Fruit fly (Drosophila melanogaster) whole organism, embryonic: ENCODE results near the gene CG32462.

ENCODE experiments used
- Asciz ChIP-seq: fragments of 200-800 bp; sonication (Bioruptor generic); optimal IDR thresholded peaks from 2 replicates; lab custom pipeline; 2017; ENCODE audit warnings: missing biosample characterization, mild to moderate bottlenecking, missing genetic modification characterization, missing genetic modification reagents
- CG13296 ChIP-seq: fragments of 200-800 bp; sonication (Bioruptor generic); optimal IDR thresholded peaks from 3 replicates; lab custom pipeline; 2018; ENCODE audit warnings: missing biosample characterization, mild to moderate bottlenecking, missing genetic modification characterization
- Dek ChIP-seq: fragments of 200-800 bp; sonication (Bioruptor generic); optimal IDR thresholded peaks from 3 replicates; lab custom pipeline; 2019; ENCODE audit warnings: missing biosample characterization, mild to moderate bottlenecking, missing genetic modification characterization, moderate library complexity
- Poxn ChIP-seq: fragments of 200-800 bp; sonication (Bioruptor generic); IDR thresholded peaks from 2 replicates; pipeline ENCODE4 v1.3.6; 2022; ENCODE audit warnings: missing biosample characterization, missing genetic modification characterization
- Trl ChIP-seq, 3 experiments: fragments of >200 bp in 2 of 3; fragments of 200-800 bp in 1 of 3; sonication (Bioruptor generic) in 1 of 3; optimal IDR thresholded peaks; 2 replicates in 1 of 3; 3 replicates in 2 of 3; lab custom pipeline; 2016 to 2017; ENCODE audit warnings: missing biosample characterization in 1 of 3, missing genetic modification characterization in 1 of 3
- dmrt11E ChIP-seq: fragments of 200-800 bp; sonication (Bioruptor generic); optimal IDR thresholded peaks from 3 replicates; lab custom pipeline; 2018; ENCODE audit warnings: missing biosample characterization, mild to moderate bottlenecking, missing genetic modification characterization, moderate library complexity
- fd102C ChIP-seq: fragments of 200-800 bp; sonication (Bioruptor generic); optimal IDR thresholded peaks from 2 replicates; lab custom pipeline; 2018; ENCODE audit warnings: missing biosample characterization, mild to moderate bottlenecking, missing genetic modification characterization, moderate library complexity
- hkb ChIP-seq, 2 experiments: fragments of 200-800 bp in 1 of 2; fragments of >200 bp in 1 of 2; sonication (Bioruptor generic) in 1 of 2; IDR thresholded peaks in 1 of 2; optimal IDR thresholded peaks in 1 of 2; 2 replicates each; pipeline versions ENCODE4 v1.3.6 to Lab custom; 2017 to 2022; ENCODE audit warnings: missing biosample characterization in 1 of 2, missing genetic modification characterization in 1 of 2
- luna ChIP-seq: fragments of 200-800 bp; sonication (Bioruptor generic); optimal IDR thresholded peaks from 2 replicates; lab custom pipeline; 2016; ENCODE audit warnings: missing biosample characterization, missing genetic modification characterization
- nmo ChIP-seq: fragments of 200-800 bp; sonication (Bioruptor generic); optimal IDR thresholded peaks from 2 replicates; lab custom pipeline; 2018; ENCODE audit warnings: missing biosample characterization, mild to moderate bottlenecking, missing genetic modification characterization, moderate library complexity
- schlank ChIP-seq: fragments of 200-800 bp; sonication (Bioruptor generic); optimal IDR thresholded peaks from 2 replicates; lab custom pipeline; 2018; ENCODE audit warnings: missing biosample characterization, mild to moderate bottlenecking, missing genetic modification characterization
- wor ChIP-seq: fragments of 200-800 bp; sonication (Bioruptor generic); IDR thresholded peaks from 2 replicates; pipeline ENCODE4 v1.3.6; 2022; ENCODE audit warnings: missing biosample characterization, missing genetic modification characterization

DNA sequence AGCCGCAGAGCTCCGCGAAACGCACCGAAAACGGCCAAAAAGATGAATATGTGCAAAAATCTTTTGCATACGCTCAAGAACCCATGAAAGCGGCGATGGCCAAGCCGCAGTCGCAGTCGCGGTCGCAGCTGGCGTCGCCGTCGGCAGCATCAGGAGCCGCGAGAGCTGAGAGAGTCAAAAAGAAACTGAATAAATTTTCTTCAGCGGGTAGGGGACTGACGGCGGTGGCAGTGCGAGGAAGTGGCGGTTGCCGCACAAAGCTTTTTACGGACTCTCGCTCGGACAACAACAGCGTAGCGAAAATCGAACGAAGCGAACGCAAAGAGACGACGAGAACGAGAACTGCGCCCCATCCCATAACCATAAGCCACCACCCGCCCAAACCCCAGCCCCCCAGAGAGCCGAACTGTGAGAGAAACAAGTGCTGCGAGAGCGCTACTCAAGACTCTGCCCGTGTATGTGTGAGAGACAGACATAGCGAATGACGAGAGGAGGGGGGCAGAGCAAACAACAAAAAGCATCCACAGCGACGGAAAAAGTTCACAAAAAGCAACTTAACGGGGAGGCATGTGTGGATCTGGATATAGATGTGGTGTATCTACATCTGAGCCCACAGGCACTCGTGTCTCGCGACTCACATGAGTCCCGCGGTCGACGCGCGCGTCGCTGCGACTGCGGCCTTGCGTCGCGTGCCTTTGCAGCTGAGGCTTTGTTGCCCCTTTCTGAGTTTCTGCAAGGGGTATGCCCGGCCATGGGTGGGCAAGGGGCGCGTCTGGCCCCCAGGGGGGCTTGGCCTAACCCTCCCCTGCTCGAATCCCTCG, 18.0 kb downstream of the CG32462 start, which contains the start of gene jim:
- TF ChIP-seq Poxn (GFP tag; lab: Robert Waterston, UW), result no peak
- no peak for TF ChIP-seq luna (GFP tag; lab: Kevin White, UChicago)
- no peak for TF ChIP-seq wor
- no peak for TF ChIP-seq CG13296 (GFP tag; lab: Kevin White, UChicago)
- TF ChIP-seq dmrt11E (tag; lab: Kevin White, UChicago), result no peak
- TF ChIP-seq fd102C (GFP tag; lab: Kevin White, UChicago), result no peak
- no peak for TF ChIP-seq schlank
- no peak for TF ChIP-seq Dek (tag; lab: Kevin White, UChicago)
- TF ChIP-seq hkb (optimal IDR thresholded peaks at IDR 0.05; lab: Kevin White, UChicago), result no peak
- no peak for TF ChIP-seq hkb (GFP tag; IDR thresholded peaks at IDR 0.05; lab: Robert Waterston, UW)
- TF ChIP-seq nmo (GFP tag; lab: Kevin White, UChicago), result no peak
- no peak for TF ChIP-seq Asciz (GFP tag; lab: Kevin White, UChicago)
- TF ChIP-seq Trl (optimal IDR thresholded peaks at IDR 0.05; lab: Kevin White, UChicago), result peak; percentile 93 to 97
- no peak for TF ChIP-seq Trl (GFP tag; optimal IDR thresholded peaks at IDR 0.05; lab: Kevin White, UChicago)
